Worm (Caenorhabditis elegans): Measurements from ENCODE around the gene golg-2.

The golg-2 gene

DNA sequence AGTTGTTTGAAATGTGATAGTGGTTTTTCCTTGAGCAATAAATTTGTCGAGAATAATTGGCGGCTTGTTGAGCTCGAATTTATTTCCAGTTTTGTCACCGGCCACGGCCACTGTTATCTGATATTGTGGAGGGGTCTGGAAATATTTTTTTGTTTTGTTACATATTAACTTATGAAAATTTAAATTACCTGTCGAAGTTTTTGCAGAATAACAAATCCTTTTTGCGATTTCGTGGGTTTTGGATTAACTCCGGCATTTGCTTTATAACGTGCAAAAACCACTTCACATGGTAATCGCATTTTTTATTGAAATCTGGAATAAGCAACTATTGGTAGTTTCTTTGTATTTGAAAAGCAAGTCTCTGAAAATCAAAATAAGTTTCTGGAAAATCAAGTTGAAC lies 3.8 kb downstream of the golg-2 start, which contains the start of gene lrr-1:
Gene lrr-1, minus strand, starts transcription at position 312 of the 400 bp plus-strand sequence.
- TF ChIP-seq ceh-34 (tag; optimal IDR thresholded peaks at IDR 0.05) (no peak), ceh-2 (tag; optimal IDR thresholded peaks at IDR 0.05) (no peak), K09A11.1 (tag; optimal IDR thresholded peaks at IDR 0.05; ENCODE audit: insufficient read depth) (no peak), hlh-8 (tag; optimal IDR thresholded peaks at IDR 0.05) (no peak), pag-3 (tag; optimal IDR thresholded peaks at IDR 0.05; ENCODE audit: borderline replicate concordance) (no peak), madf-2 (tag; optimal IDR thresholded peaks at IDR 0.05) (no peak), unc-86 (tag; optimal IDR thresholded peaks at IDR 0.05) (no peak), zip-5 (tag; optimal IDR thresholded peaks at IDR 0.05) (no peak), pros-1 (tag; optimal IDR thresholded peaks at IDR 0.05) (no peak), npax-4 (tag; optimal IDR thresholded peaks at IDR 0.05) (no peak), ttx-3 (tag; optimal IDR thresholded peaks at IDR 0.05) (no peak), hlh-30 (tag; optimal IDR thresholded peaks at IDR 0.05; ENCODE audit: insufficient read depth) (no peak), che-1 (tag; optimal IDR thresholded peaks at IDR 0.05) (no peak), sox-4 (tag; optimal IDR thresholded peaks at IDR 0.05) (no peak)

DNA sequence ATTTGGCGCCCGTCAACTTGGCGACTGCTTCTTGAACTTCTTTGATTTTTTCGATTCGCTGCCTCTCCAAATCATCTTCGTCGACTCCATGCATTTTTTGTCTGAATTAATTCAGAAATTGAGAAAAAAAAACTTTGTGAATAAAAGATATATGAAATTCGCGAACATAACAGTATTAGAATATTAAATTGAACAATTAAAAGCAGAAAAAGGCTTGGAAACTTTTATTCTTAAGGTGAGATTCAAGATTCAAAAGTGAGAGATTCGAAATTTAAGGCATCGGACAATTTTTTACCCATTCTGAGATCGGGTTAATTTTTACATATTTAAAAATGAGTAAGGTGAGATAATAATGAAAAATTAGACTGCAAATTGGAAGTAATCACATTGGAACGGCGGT lies 6.0 kb downstream of the golg-2 start, which contains the start of gene F33G12.3:
Gene F33G12.3, minus strand, starts transcription at position 101 of the 400 bp plus-strand sequence.
- no peak for TF ChIP-seq fkh-10 (GFP tag; optimal IDR thresholded peaks at IDR 0.05)
- no peak for TF ChIP-seq F13H6.1 (tag; optimal IDR thresholded peaks at IDR 0.05)
- no peak for TF ChIP-seq zip-5 (tag; optimal IDR thresholded peaks at IDR 0.05)
- TF ChIP-seq C08G9.2 (tag; optimal IDR thresholded peaks at IDR 0.05), result no peak
- TF ChIP-seq pha-2 (tag; optimal IDR thresholded peaks at IDR 0.05), result no peak
- TF ChIP-seq rnt-1 (tag; optimal IDR thresholded peaks at IDR 0.05), result no peak
- TF ChIP-seq hlh-30 (tag; optimal IDR thresholded peaks at IDR 0.05; ENCODE audit: insufficient read depth), result no peak
- no peak for TF ChIP-seq C38D4.7 (GFP tag; optimal IDR thresholded peaks at IDR 0.05)
- TF ChIP-seq ceh-9 (tag; optimal IDR thresholded peaks at IDR 0.05), result no peak
- no peak for TF ChIP-seq gmeb-2 (tag; optimal IDR thresholded peaks at IDR 0.05)
- TF ChIP-seq dve-1 (tag; optimal IDR thresholded peaks at IDR 0.05), result no peak

DNA sequence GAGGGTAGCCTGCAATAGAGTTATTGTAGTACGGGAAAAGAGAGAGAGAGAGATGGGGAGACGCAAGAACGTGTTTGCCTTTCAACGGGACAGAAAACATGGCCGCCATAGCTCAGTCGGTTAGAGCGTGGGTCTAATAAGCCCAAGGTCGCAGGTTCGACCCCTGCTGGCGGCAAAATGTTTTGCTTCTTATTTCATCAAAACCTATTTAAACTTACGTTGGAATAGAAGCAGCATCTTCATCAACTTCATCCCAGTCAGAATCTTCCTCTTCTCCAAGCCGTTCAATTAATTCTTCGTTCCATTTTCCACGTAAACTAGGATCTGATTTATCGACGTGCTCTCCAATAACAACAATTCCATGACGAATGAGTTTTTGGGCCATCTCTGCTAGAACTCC lies 7.2 kb downstream of the golg-2 start:
- TF ChIP-seq pag-3 (tag; optimal IDR thresholded peaks at IDR 0.05; ENCODE audit: borderline replicate concordance), result peak; percentile 15
- peak; percentile 73 for TF ChIP-seq npax-4 (tag; optimal IDR thresholded peaks at IDR 0.05)
- peak; percentile 78 for TF ChIP-seq K09A11.1 (tag; optimal IDR thresholded peaks at IDR 0.05; ENCODE audit: insufficient read depth)
- peak; percentile 86 for TF ChIP-seq C08G9.2 (tag; optimal IDR thresholded peaks at IDR 0.05)
- peak; percentile 86 for TF ChIP-seq ztf-16 (tag; optimal IDR thresholded peaks at IDR 0.05)
- TF ChIP-seq ceh-31 (tag; optimal IDR thresholded peaks at IDR 0.05), result peak; percentile 75
- TF ChIP-seq gmeb-2 (tag; optimal IDR thresholded peaks at IDR 0.05), result peak; percentile 87
- TF ChIP-seq madf-2 (tag; optimal IDR thresholded peaks at IDR 0.05), result peak; percentile 81
- TF ChIP-seq ceh-2 (tag; optimal IDR thresholded peaks at IDR 0.05), result peak; percentile 86
- TF ChIP-seq K02D7.2 (tag; optimal IDR thresholded peaks at IDR 0.05), result peak; percentile 86
- TF ChIP-seq tbx-2 (tag; optimal IDR thresholded peaks at IDR 0.05), result peak; percentile 85
- TF ChIP-seq pha-2 (tag; optimal IDR thresholded peaks at IDR 0.05), result peak; percentile 88
- TF ChIP-seq hlh-30 (tag; optimal IDR thresholded peaks at IDR 0.05; ENCODE audit: insufficient read depth), result no peak
- peak; percentile 97 for TF ChIP-seq hlh-6 (tag; optimal IDR thresholded peaks at IDR 0.05)
- TF ChIP-seq ets-4 (tag; optimal IDR thresholded peaks at IDR 0.05), result no peak
- peak; percentile 82 for TF ChIP-seq fax-1 (tag; optimal IDR thresholded peaks at IDR 0.05)
- TF ChIP-seq ceh-34 (tag; optimal IDR thresholded peaks at IDR 0.05), result peak; percentile 91
- TF ChIP-seq Y22D7AL.16 (tag; optimal IDR thresholded peaks at IDR 0.05), result peak; percentile 85
- peak; percentile 34 for TF ChIP-seq pros-1 (tag; optimal IDR thresholded peaks at IDR 0.05)
- peak; percentile 78 for TF ChIP-seq nfya-1 (tag; optimal IDR thresholded peaks at IDR 0.05)
- TF ChIP-seq zip-5 (tag; optimal IDR thresholded peaks at IDR 0.05), result peak; percentile 73
- peak; percentile 77 for TF ChIP-seq ceh-14 (tag; optimal IDR thresholded peaks at IDR 0.05)
- TF ChIP-seq fkh-6 (tag; optimal IDR thresholded peaks at IDR 0.05), result peak; percentile 84
- TF ChIP-seq che-1 (tag; optimal IDR thresholded peaks at IDR 0.05), result peak; percentile 90
- peak; percentile 87 for TF ChIP-seq nhr-232 (tag; optimal IDR thresholded peaks at IDR 0.05)
- TF ChIP-seq ref-2 (tag; optimal IDR thresholded peaks at IDR 0.05), result peak; percentile 90
- peak; percentile 83 for TF ChIP-seq ceh-19 (GFP tag; optimal IDR thresholded peaks at IDR 0.05)
- peak; percentile 90 for TF ChIP-seq sdc-2 (tag; optimal IDR thresholded peaks at IDR 0.05)
- TF ChIP-seq odd-2 (tag; optimal IDR thresholded peaks at IDR 0.05), result peak; percentile 54
- no peak for TF ChIP-seq fkh-10 (GFP tag; optimal IDR thresholded peaks at IDR 0.05)
- peak; percentile 88 for TF ChIP-seq eyg-1 (tag; optimal IDR thresholded peaks at IDR 0.05)
- peak; percentile 81 for TF ChIP-seq ttx-3 (tag; optimal IDR thresholded peaks at IDR 0.05)
- no peak for TF ChIP-seq pha-4 (tag; optimal IDR thresholded peaks at IDR 0.05)
- TF ChIP-seq syd-9 (tag; optimal IDR thresholded peaks at IDR 0.05), result peak; percentile 84
- TF ChIP-seq ceh-9 (tag; optimal IDR thresholded peaks at IDR 0.05), result peak; percentile 49
- TF ChIP-seq ahr-1 (tag; optimal IDR thresholded peaks at IDR 0.05), result peak; percentile 76
- TF ChIP-seq elt-4 (tag; optimal IDR thresholded peaks at IDR 0.05), result peak; percentile 15
- peak; percentile 86 for TF ChIP-seq F13H6.1 (tag; optimal IDR thresholded peaks at IDR 0.05)
- no peak for TF ChIP-seq ama-1 (optimal IDR thresholded peaks at IDR 0.05)
- peak; percentile 22 for TF ChIP-seq ceh-22 (tag; optimal IDR thresholded peaks at IDR 0.05)
